Fruit fly (Drosophila melanogaster): ENCODE measurements around the gene CG4174.

The CG4174 gene

dm6 chr3L:18617893-18618577 lies at the start of gene CG4174, which contains the start of gene CG13380:
Gene CG4174 (minus strand): TSS chr3L:18617943.
Gene CG13380 (minus strand): TSS chr3L:18617943.
- TF ChIP-seq CG12605 (GFP tag; IDR thresholded peaks at IDR 0.05) (peak; percentile 31; the same call in 1 of the 2 replicates), D1 (tag; optimal IDR thresholded peaks at IDR 0.05) (peak; percentile 85), CG32121 (GFP tag; IDR thresholded peaks at IDR 0.05) (no peak), Snoo (tag; optimal IDR thresholded peaks at IDR 0.05) (no peak), CG4496 (GFP tag; IDR thresholded peaks at IDR 0.05) (no peak), Pif1B (GFP tag; optimal IDR thresholded peaks at IDR 0.05) (no peak), CG34367 (tag; optimal IDR thresholded peaks at IDR 0.05) (no peak), CG8159 (tag; optimal IDR thresholded peaks at IDR 0.05) (no peak), CG9948 (tag; optimal IDR thresholded peaks at IDR 0.05) (no peak), rn (GFP tag; IDR thresholded peaks at IDR 0.05) (no peak)

- peak; percentile 47 for TF ChIP-seq D1 (tag; optimal IDR thresholded peaks at IDR 0.05)
- TF ChIP-seq rn (GFP tag; IDR thresholded peaks at IDR 0.05) = no peak
- TF ChIP-seq CG13204 (GFP tag; optimal IDR thresholded peaks at IDR 0.05) = no peak
- no peak for TF ChIP-seq Pif1A (GFP tag; optimal IDR thresholded peaks at IDR 0.05)
Measured at dm6 chr3L:18667115-18667514, 49.4 kb upstream of the CG4174 start, which contains the start of gene CG42495. Gene CG42495 (plus strand): TSS chr3L:18667361.

dm6 chr3L:18665594-18665993 lies 47.9 kb upstream of the CG4174 start:
- TF ChIP-seq CG4496 (GFP tag; IDR thresholded peaks at IDR 0.05) (no peak), gl (tag; optimal IDR thresholded peaks at IDR 0.05) (no peak), EcR (GFP tag; optimal IDR thresholded peaks at IDR 0.05) (no peak), D1 (tag; optimal IDR thresholded peaks at IDR 0.05) (no peak), CG15710 (tag; optimal IDR thresholded peaks at IDR 0.05) (no peak), Snoo (tag; optimal IDR thresholded peaks at IDR 0.05) (no peak), CG9948 (tag; optimal IDR thresholded peaks at IDR 0.05) (no peak), CG12605 (GFP tag; IDR thresholded peaks at IDR 0.05) (no peak), CG17806 (tag; optimal IDR thresholded peaks at IDR 0.05) (no peak), Pif1B (GFP tag; optimal IDR thresholded peaks at IDR 0.05) (no peak), Ets98B (GFP tag; IDR thresholded peaks at IDR 0.05) (no peak), CG32121 (GFP tag; IDR thresholded peaks at IDR 0.05) (no peak), CG34367 (tag; optimal IDR thresholded peaks at IDR 0.05) (no peak), rn (GFP tag; IDR thresholded peaks at IDR 0.05) (no peak), fd96Ca (GFP tag; IDR thresholded peaks at IDR 0.05) (no peak), CG10348 (GFP tag; IDR thresholded peaks at IDR 0.05) (no peak), CG8301 (tag; optimal IDR thresholded peaks at IDR 0.05) (no peak), CG14655 (GFP tag; optimal IDR thresholded peaks at IDR 0.05) (no peak), CG8159 (tag; optimal IDR thresholded peaks at IDR 0.05) (no peak), CG13204 (GFP tag; optimal IDR thresholded peaks at IDR 0.05) (no peak)

dm6 chr3L:18653737-18654136 lies 36.0 kb upstream of the CG4174 start:
- TF ChIP-seq CG32121 (GFP tag; IDR thresholded peaks at IDR 0.05) = no peak
- TF ChIP-seq CG10348 (GFP tag; IDR thresholded peaks at IDR 0.05) = no peak

DNA sequence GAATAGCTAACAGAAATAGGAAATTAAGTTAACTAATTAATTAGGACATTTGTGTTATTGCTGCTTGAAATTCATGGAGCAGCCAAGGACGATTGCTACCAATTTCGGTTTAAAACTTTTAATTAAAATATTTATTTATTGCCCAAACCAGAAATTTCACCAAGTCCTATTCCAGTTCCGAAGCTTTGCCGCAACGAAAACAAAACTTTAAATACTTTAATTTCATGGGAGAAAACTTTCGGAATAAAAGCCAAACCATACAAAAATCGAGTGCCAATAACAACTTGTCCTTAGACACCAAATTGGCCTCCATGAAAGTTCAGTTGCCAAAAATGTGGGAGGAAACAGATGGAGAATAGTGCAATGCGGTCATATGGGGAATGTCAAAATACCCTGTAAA lies 25.5 kb upstream of the CG4174 start:
- TF ChIP-seq Pif1A (GFP tag; optimal IDR thresholded peaks at IDR 0.05) (no peak), rn (GFP tag; IDR thresholded peaks at IDR 0.05) (no peak), CG4496 (GFP tag; IDR thresholded peaks at IDR 0.05) (no peak)

DNA sequence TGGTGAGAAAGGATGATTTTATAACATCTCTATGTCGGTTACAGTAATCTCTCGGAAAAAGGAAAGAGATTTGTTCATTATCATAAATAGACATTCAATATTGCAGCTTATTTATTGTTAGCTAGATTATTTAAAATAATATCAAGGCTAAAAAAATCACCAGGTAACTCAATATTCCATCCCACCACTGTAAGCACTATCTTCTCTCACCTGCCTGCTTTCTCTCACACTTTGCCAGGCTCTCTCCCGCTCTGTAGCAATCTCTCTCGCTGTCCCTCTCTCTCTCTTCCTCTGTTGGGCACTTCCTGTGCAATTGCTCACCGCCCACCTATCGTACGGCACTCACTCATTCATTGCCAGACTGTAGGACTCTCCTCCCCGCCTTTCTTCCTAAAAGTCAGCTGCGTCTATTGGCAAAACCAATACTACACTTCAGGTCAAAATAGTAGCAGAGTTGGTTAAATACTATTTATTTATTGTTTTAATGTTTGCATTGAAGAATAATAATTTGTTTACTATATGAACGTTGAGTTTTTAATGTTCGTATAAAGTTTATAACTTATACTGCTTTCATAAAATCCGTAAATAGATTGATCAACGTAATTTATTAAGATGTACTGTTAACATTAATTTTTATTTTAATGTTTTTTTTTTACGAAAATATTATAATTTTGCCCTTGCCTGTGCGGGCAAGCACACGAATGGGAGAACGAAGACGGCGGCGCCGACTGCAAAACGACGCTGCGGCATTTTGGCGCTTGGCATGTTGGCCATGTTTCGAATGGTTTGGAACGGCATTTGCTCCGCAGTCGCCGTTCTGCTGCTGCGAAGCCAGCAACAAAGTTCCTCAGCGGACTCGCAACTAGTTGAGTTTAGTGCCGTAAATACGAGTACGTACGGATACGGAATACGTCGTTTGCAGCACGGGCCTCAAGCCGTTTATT lies 23.1 kb upstream of the CG4174 start:
- TF ChIP-seq CG12605 (GFP tag; IDR thresholded peaks at IDR 0.05) (peak; percentile 98), CG15710 (tag; optimal IDR thresholded peaks at IDR 0.05) (peak; percentile 81), CG13204 (GFP tag; optimal IDR thresholded peaks at IDR 0.05) (peak; percentile 45), CG14655 (GFP tag; optimal IDR thresholded peaks at IDR 0.05) (peak; percentile 96), CG4496 (GFP tag; IDR thresholded peaks at IDR 0.05) (peak; percentile 99), CG8159 (tag; optimal IDR thresholded peaks at IDR 0.05) (peak; percentile 86), Pif1B (GFP tag; optimal IDR thresholded peaks at IDR 0.05) (peak; percentile 82), rn (GFP tag; IDR thresholded peaks at IDR 0.05) (peak; percentile 99), fd96Ca (GFP tag; IDR thresholded peaks at IDR 0.05) (peak; percentile 96), D1 (tag; optimal IDR thresholded peaks at IDR 0.05) (peak; percentile 15), Snoo (tag; optimal IDR thresholded peaks at IDR 0.05) (peak; percentile 87), CG17806 (tag; optimal IDR thresholded peaks at IDR 0.05) (peak; percentile 83), CG8301 (tag; optimal IDR thresholded peaks at IDR 0.05) (peak; percentile 96), CG9948 (tag; optimal IDR thresholded peaks at IDR 0.05) (peak; percentile 90), CG32121 (GFP tag; IDR thresholded peaks at IDR 0.05) (peak; percentile 99), gl (tag; optimal IDR thresholded peaks at IDR 0.05) (peak; percentile 61), CG10348 (GFP tag; IDR thresholded peaks at IDR 0.05) (peak; percentile 94), EcR (GFP tag; optimal IDR thresholded peaks at IDR 0.05) (no peak), Ets98B (GFP tag; IDR thresholded peaks at IDR 0.05) (peak; percentile 99), CG34367 (tag; optimal IDR thresholded peaks at IDR 0.05) (peak; percentile 87), Pif1A (GFP tag; optimal IDR thresholded peaks at IDR 0.05) (peak; percentile 84)

All from whole organism, pupa.